Fruit fly (Drosophila melanogaster): Measurements from ENCODE around the gene CG13698.

dm6 chr3L:18114038-18114926 is 8.3 kb upstream of the CG13698 start:
- TF ChIP-seq Met (GFP tag; optimal IDR thresholded peaks at IDR 0.05) (peak; percentile 64), CG8319 (GFP tag; optimal IDR thresholded peaks at IDR 0.05) (no peak), achi (GFP tag; optimal IDR thresholded peaks at IDR 0.05) (peak; percentile 61), fd59A (GFP tag; optimal IDR thresholded peaks at IDR 0.05) (no peak), CG11762 (GFP tag; optimal IDR thresholded peaks at IDR 0.05; ENCODE audit: insufficient read depth) (no peak), CG16779 (tag; optimal IDR thresholded peaks at IDR 0.05) (no peak), Sox15 (GFP tag; optimal IDR thresholded peaks at IDR 0.05) (peak; percentile 36), CG10669 (GFP tag; optimal IDR thresholded peaks at IDR 0.05) (peak; percentile 63), spab (GFP tag; optimal IDR thresholded peaks at IDR 0.05) (no peak), fd85E (GFP tag; optimal IDR thresholded peaks at IDR 0.05) (no peak), vri (GFP tag; optimal IDR thresholded peaks at IDR 0.05) (peak; percentile 69)

Measured in whole organism, prepupa.